Worm (Caenorhabditis elegans) whole organism, L1 larva: ENCODE measurements around the gene idpb-1.

Experiments
- ceh-63 ChIP-seq: fragments of 200-800 bp; sonication (Bioruptor generic); optimal IDR thresholded peaks from 2 replicates; lab custom pipeline; 2018; ENCODE audit warnings: mild to moderate bottlenecking, missing genetic modification characterization, missing compliant biosample characterization
- efl-1 ChIP-seq, 4 experiments: fragments of 150-350 bp; optimal IDR thresholded peaks in 3 of 4; peaks in 1 of 4; 1 replicate in 1 of 4; 2 replicates in 3 of 4; lab custom pipeline; 2014; ENCODE audit warnings: missing biosample characterization in 2 of 4, missing genetic modification characterization in 2 of 4, missing genetic modification reagents in 2 of 4
- elt-2 ChIP-seq: sonication (generic microtip); optimal IDR thresholded peaks from 2 replicates; lab custom pipeline; 2016; ENCODE audit warnings: missing genetic modification characterization, mild to moderate bottlenecking, inconsistent platforms, missing compliant biosample characterization, missing genetic modification reagents
- elt-3 ChIP-seq, 6 experiments: fragments of 150-350 bp in 1 of 6; sonication (generic microtip); optimal IDR thresholded peaks; 2 replicates each; lab custom pipeline; 2017 to 2018; ENCODE audit warnings: missing biosample characterization in 6 of 6, missing genetic modification characterization in 6 of 6, inconsistent platforms in 1 of 6
- grh-1 ChIP-seq: fragments of 200-800 bp; sonication (Bioruptor generic); IDR thresholded peaks from 2 replicates; pipeline ENCODE4 v1.3.6; 2022; ENCODE audit warnings: missing genetic modification reagents, missing genetic modification characterization, missing compliant biosample characterization
- hlh-17 ChIP-seq: fragments of 200-800 bp; sonication (Bioruptor generic); optimal IDR thresholded peaks from 2 replicates; lab custom pipeline; 2018; ENCODE audit warnings: missing genetic modification characterization, mild to moderate bottlenecking, missing compliant biosample characterization, moderate library complexity, borderline replicate concordance
- lin-13 ChIP-seq: fragments of 150-350 bp; optimal IDR thresholded peaks from 2 replicates; lab custom pipeline; 2014; ENCODE audit warnings: missing biosample characterization, missing genetic modification reagents, missing genetic modification characterization
- lir-3 ChIP-seq: sonication (generic microtip); optimal IDR thresholded peaks from 2 replicates; lab custom pipeline; 2016; ENCODE audit warnings: mild to moderate bottlenecking, missing genetic modification characterization, moderate library complexity, missing compliant biosample characterization; ENCODE audit not compliant: poor library complexity
- nhr-11 ChIP-seq: fragments of 150-350 bp; optimal IDR thresholded peaks from 2 replicates; lab custom pipeline; 2014; ENCODE audit warnings: missing biosample characterization, missing genetic modification characterization
- nhr-237 ChIP-seq: fragments of 150-350 bp; optimal IDR thresholded peaks from 2 replicates; lab custom pipeline; 2014; ENCODE audit warnings: missing biosample characterization, missing genetic modification characterization
- nhr-28 ChIP-seq: fragments of 150-350 bp; optimal IDR thresholded peaks from 2 replicates; lab custom pipeline; 2014; ENCODE audit warnings: missing biosample characterization, missing genetic modification characterization
- pax-3 ChIP-seq: fragments of 200-800 bp; sonication (Bioruptor generic); optimal IDR thresholded peaks from 2 replicates; lab custom pipeline; 2018; ENCODE audit warnings: mild to moderate bottlenecking, missing genetic modification characterization, moderate library complexity, missing compliant biosample characterization
- xbp-1 ChIP-seq: sonication (generic microtip); optimal IDR thresholded peaks from 2 replicates; lab custom pipeline; 2016; ENCODE audit warnings: missing genetic modification characterization, missing compliant biosample characterization
- zag-1 ChIP-seq: fragments of 150-350 bp; optimal IDR thresholded peaks from 2 replicates; lab custom pipeline; 2014; ENCODE audit warnings: missing biosample characterization, missing genetic modification characterization

DNA sequence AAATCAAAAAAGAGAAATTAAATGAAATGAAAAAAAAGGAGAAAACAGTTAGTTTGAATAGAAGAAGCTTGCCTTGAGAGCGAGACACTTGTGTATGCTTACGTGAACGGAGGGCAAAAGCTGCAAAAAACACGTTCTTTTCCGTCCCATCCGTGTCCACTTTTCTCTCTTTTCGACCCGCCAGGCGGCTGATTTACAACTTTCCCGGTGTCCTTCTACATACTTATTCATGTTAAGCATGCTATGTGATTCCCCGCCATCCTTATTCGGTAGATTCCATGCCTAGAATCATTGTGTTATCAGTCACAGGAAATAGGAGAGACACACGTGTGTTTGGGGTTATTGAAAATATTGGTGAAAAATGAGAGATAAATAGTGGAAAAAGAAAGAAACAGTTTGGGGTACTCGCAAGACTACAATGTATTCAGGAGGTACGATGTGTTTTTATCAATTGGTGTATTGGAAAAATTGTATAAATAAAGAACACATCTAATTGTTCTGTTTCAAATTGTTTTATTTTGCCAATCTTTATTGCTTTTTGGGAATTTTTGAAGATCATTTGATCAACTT lies 40.2 kb downstream of the idpb-1 start, which contains the start of gene nas-29:
- TF ChIP-seq elt-2 (tag; lab: Kevin White, UChicago) = peak; percentile 91
- no peak for TF ChIP-seq hlh-17 (GFP tag; lab: Kevin White, UChicago)
- no peak for TF ChIP-seq nhr-237
- peak in 1 of 6 experiments; percentile 31 for TF ChIP-seq elt-3 (tag; optimal IDR thresholded peaks at IDR 0.05; lab: Kevin White, UChicago)
- TF ChIP-seq nhr-11 (tag; lab: Kevin White, UChicago) = no peak
- no peak for TF ChIP-seq grh-1
- TF ChIP-seq lir-3 (tag; lab: Kevin White, UChicago) = no peak
- TF ChIP-seq lin-13 (GFP tag; lab: Kevin White, UChicago) = no peak
- no peak for TF ChIP-seq pax-3 (tag; lab: Kevin White, UChicago)
- TF ChIP-seq ceh-63 = no peak
- no peak for TF ChIP-seq zag-1 (tag; lab: Kevin White, UChicago)
- no peak for TF ChIP-seq nhr-28 (tag; lab: Kevin White, UChicago)
- no peak for TF ChIP-seq efl-1 (optimal IDR thresholded peaks at IDR 0.05; lab: Kevin White, UChicago)
- TF ChIP-seq efl-1 (GFP tag; optimal IDR thresholded peaks at IDR 0.05 in 1 of 2; lab: Kevin White, UChicago) = no peak
- no peak for TF ChIP-seq xbp-1 (tag; lab: Kevin White, UChicago)
